Fruit fly (Drosophila melanogaster) whole organism, pupa: ENCODE measurements around the gene Dip-B.

Experiments
- CG10348 ChIP-seq: fragments of 200-800 bp; sonication (Bioruptor generic); IDR thresholded peaks from 2 replicates; pipeline ENCODE4 v1.3.6; 2022; ENCODE audit warnings: missing biosample characterization, missing genetic modification characterization
- CG12605 ChIP-seq: fragments of 200-800 bp; sonication (Bioruptor generic); IDR thresholded peaks from 2 replicates; pipeline ENCODE4 v1.3.6; 2022; ENCODE audit warnings: missing biosample characterization, missing genetic modification characterization
- CG13204 ChIP-seq: fragments of 200-800 bp; sonication (Bioruptor generic); optimal IDR thresholded peaks from 2 replicates; lab custom pipeline; 2018; ENCODE audit warnings: missing biosample characterization, mild to moderate bottlenecking, missing genetic modification characterization, moderate library complexity
- CG14655 ChIP-seq: fragments of 200-800 bp; sonication (Bioruptor generic); optimal IDR thresholded peaks from 3 replicates; lab custom pipeline; 2017; ENCODE audit warnings: mild to moderate bottlenecking, missing biosample characterization, missing genetic modification reagents, missing genetic modification characterization
- CG15710 ChIP-seq: fragments of 200-800 bp; sonication (Bioruptor generic); optimal IDR thresholded peaks from 2 replicates; lab custom pipeline; 2018; ENCODE audit warnings: missing biosample characterization, mild to moderate bottlenecking, missing genetic modification characterization, moderate library complexity
- CG17806 ChIP-seq: fragments of 200-800 bp; sonication (Bioruptor generic); optimal IDR thresholded peaks from 2 replicates; lab custom pipeline; 2018; ENCODE audit warnings: missing biosample characterization, mild to moderate bottlenecking, missing genetic modification characterization, moderate library complexity
- CG32121 ChIP-seq: fragments of 200-800 bp; sonication (Bioruptor generic); IDR thresholded peaks from 2 replicates; pipeline ENCODE4 v1.3.6; 2022; ENCODE audit warnings: missing biosample characterization, missing genetic modification characterization
- CG34367 ChIP-seq: fragments of 200-800 bp; sonication (Bioruptor generic); optimal IDR thresholded peaks from 2 replicates; lab custom pipeline; 2018; ENCODE audit warnings: missing biosample characterization, mild to moderate bottlenecking, missing genetic modification characterization
- CG4496 ChIP-seq: fragments of 200-800 bp; sonication (Bioruptor generic); IDR thresholded peaks from 3 replicates; pipeline ENCODE4 v1.3.6; 2022; ENCODE audit warnings: missing biosample characterization, missing genetic modification characterization
- CG8159 ChIP-seq: fragments of 200-800 bp; sonication (Bioruptor generic); optimal IDR thresholded peaks from 3 replicates; lab custom pipeline; 2018; ENCODE audit warnings: missing biosample characterization, mild to moderate bottlenecking, missing genetic modification characterization, moderate library complexity
- CG8301 ChIP-seq: fragments of 200-800 bp; sonication (Bioruptor generic); optimal IDR thresholded peaks from 2 replicates; lab custom pipeline; 2018; ENCODE audit warnings: missing biosample characterization, mild to moderate bottlenecking, missing genetic modification characterization
- CG9948 ChIP-seq: fragments of 200-800 bp; sonication (Bioruptor generic); optimal IDR thresholded peaks from 2 replicates; lab custom pipeline; 2018; ENCODE audit warnings: missing biosample characterization, mild to moderate bottlenecking, missing genetic modification characterization, moderate library complexity
- D1 ChIP-seq: fragments of 200-800 bp; sonication (Bioruptor generic); optimal IDR thresholded peaks from 2 replicates; lab custom pipeline; 2018; ENCODE audit warnings: missing biosample characterization, mild to moderate bottlenecking, missing genetic modification characterization, moderate library complexity
- EcR ChIP-seq: fragments of 200-800 bp; sonication (Bioruptor generic); optimal IDR thresholded peaks from 3 replicates; lab custom pipeline; 2019; ENCODE audit warnings: missing biosample characterization, missing genetic modification characterization, mild to moderate bottlenecking, moderate library complexity, missing genetic modification reagents
- Ets98B ChIP-seq: fragments of 200-800 bp; sonication (Bioruptor generic); IDR thresholded peaks from 2 replicates; pipeline ENCODE4 v1.3.6; 2022; ENCODE audit warnings: missing biosample characterization, missing genetic modification characterization
- Pif1A ChIP-seq: fragments of 200-800 bp; sonication (Bioruptor generic); optimal IDR thresholded peaks from 3 replicates; lab custom pipeline; 2016; ENCODE audit warnings: missing biosample characterization, missing genetic modification characterization
- Pif1B ChIP-seq: fragments of 200-800 bp; sonication (Bioruptor generic); optimal IDR thresholded peaks from 3 replicates; lab custom pipeline; 2016; ENCODE audit warnings: missing biosample characterization, missing genetic modification characterization
- Snoo ChIP-seq: fragments of 200-800 bp; sonication (Bioruptor generic); optimal IDR thresholded peaks from 3 replicates; lab custom pipeline; 2017; ENCODE audit warnings: missing biosample characterization, mild to moderate bottlenecking, missing genetic modification characterization, inconsistent platforms
- fd96Ca ChIP-seq: fragments of 200-800 bp; sonication (Bioruptor generic); IDR thresholded peaks from 3 replicates; pipeline ENCODE4 v1.3.6; 2022; ENCODE audit warnings: missing biosample characterization, missing genetic modification characterization
- gl ChIP-seq: fragments of 200-800 bp; sonication (Bioruptor generic); optimal IDR thresholded peaks from 2 replicates; lab custom pipeline; 2018; ENCODE audit warnings: missing biosample characterization, mild to moderate bottlenecking, missing genetic modification characterization
- rn ChIP-seq: fragments of 200-800 bp; sonication (Bioruptor generic); IDR thresholded peaks from 2 replicates; pipeline ENCODE4 v1.3.6; 2022; ENCODE audit warnings: missing biosample characterization, missing genetic modification characterization

Dip-B gene

DNA sequence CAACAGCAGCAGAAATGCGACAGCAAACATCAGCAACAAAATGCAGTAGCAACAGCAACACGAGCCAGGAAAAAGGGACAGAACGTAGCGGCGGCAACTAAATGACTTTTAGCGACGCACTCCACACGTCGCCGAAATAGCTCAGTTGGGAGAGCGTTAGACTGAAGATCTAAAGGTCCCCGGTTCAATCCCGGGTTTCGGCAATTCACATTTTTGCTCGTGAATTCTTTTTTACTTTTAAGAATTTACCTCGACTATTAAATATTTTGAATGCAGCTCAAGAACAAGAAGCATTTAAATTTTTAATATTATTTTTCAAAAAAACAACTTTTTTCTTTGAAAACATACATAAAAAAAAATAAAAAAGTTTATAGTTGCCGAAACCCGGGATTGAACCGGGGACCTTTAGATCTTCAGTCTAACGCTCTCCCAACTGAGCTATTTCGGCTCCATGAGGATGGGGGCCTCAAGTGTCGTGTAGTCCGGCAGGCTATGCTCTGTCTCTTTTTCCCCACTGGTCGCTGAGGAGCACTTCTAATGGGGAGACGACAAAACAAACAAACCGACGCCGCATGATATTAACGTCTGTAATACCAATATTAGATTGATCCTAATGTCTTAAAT lies 15.8 kb downstream of the Dip-B start:
- TF ChIP-seq rn (GFP tag; lab: Robert Waterston, UW) (no peak), CG8301 (tag; lab: Kevin White, UChicago) (no peak), CG4496 (GFP tag; lab: Robert Waterston, UW) (no peak), CG34367 (tag; lab: Kevin White, UChicago) (no peak), CG15710 (tag; lab: Kevin White, UChicago) (no peak), CG13204 (GFP tag; lab: Kevin White, UChicago) (no peak), gl (tag; lab: Kevin White, UChicago) (no peak), CG32121 (GFP tag; lab: Robert Waterston, UW) (no peak), Pif1B (GFP tag; lab: Kevin White, UChicago) (no peak), CG14655 (GFP tag; lab: Kevin White, UChicago) (no peak), CG9948 (no peak)

DNA sequence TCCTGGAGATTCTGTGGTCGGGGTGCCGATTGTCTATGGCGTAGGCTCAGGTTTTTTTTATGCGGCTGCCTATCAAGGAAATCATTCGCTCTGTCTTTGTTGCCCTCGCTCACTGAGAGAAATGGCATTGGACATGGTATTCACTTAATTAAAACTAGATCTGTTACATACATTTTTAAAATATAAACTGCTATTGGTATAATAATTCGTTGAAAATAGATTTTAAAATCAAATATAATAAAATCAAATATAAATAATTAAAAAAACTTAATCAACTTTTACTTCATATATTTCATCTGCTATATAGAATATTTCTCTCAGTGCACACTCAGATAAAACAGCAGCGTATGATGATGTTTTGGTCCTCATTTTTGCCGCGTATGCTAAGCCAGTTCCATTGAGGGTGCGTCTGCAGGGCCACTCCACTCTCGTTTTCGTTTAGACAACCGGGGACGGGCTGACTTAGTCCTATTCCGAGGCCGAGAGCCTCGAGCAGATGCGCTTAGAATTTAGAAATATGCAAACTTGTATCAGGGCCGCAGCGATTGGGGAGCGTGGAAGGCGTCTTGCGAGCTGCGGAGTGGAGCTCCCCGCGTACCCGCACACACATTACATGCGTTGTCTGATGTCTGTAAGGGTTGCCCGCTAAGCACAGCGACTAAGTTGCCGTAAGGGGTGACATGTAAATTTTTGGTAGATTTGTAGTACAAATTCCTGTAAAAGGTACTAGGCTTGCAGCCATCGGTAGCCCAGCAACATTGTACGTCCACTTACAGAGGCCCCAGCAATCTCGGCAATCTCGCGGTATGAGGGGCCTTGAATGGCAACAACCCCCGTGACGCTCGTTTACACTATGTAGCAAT lies 17.7 kb downstream of the Dip-B start:
- no peak for TF ChIP-seq fd96Ca (GFP tag; lab: Robert Waterston, UW)
- no peak for TF ChIP-seq D1
- peak; percentile 48 for TF ChIP-seq CG17806 (tag; lab: Kevin White, UChicago)
- TF ChIP-seq CG9948, result peak; percentile 46
- TF ChIP-seq EcR (GFP tag; lab: Kevin White, UChicago), result no peak
- TF ChIP-seq Ets98B (GFP tag; lab: Robert Waterston, UW), result no peak
- TF ChIP-seq CG10348 (GFP tag; lab: Robert Waterston, UW), result no peak
- no peak for TF ChIP-seq Pif1B (GFP tag; lab: Kevin White, UChicago)
- TF ChIP-seq CG4496 (GFP tag; lab: Robert Waterston, UW), result no peak
- TF ChIP-seq CG34367 (tag; lab: Kevin White, UChicago), result no peak
- TF ChIP-seq CG13204 (GFP tag; lab: Kevin White, UChicago), result no peak
- TF ChIP-seq CG32121 (GFP tag; lab: Robert Waterston, UW), result no peak
- TF ChIP-seq CG8159 (tag; lab: Kevin White, UChicago), result peak; percentile 65
- TF ChIP-seq Pif1A, result no peak
- peak; percentile 40 for TF ChIP-seq CG15710 (tag; lab: Kevin White, UChicago)
- TF ChIP-seq CG14655 (GFP tag; lab: Kevin White, UChicago), result peak; percentile 46
- peak; percentile 7 for TF ChIP-seq CG8301 (tag; lab: Kevin White, UChicago)
- no peak for TF ChIP-seq gl (tag; lab: Kevin White, UChicago)
- no peak for TF ChIP-seq CG12605 (GFP tag; lab: Robert Waterston, UW)
- no peak for TF ChIP-seq rn (GFP tag; lab: Robert Waterston, UW)
- peak; percentile 7 for TF ChIP-seq Snoo (tag; lab: Kevin White, UChicago)

DNA sequence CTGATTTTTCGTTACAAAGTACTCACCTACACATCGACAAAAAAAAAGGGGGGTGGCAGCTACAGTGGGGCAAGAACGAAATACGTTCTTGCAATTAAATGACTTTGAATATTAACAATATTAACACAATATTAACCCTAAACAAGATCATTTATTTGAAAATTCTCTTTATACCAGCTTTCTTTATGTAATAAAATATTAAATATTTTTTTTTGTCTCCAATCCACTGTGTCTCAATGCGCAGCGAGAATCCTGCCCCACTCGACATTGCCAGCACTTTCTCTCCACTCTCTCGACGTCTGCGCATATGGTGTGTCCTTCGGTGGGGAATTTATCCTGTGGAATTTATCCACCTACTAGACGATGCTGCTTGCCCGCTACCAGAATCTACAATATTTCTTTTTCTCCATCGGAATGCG lies 18.4 kb downstream of the Dip-B start:
- TF ChIP-seq CG17806 (tag; lab: Kevin White, UChicago) (peak; percentile 78), Ets98B (GFP tag; lab: Robert Waterston, UW) (peak; percentile 89), CG14655 (GFP tag; lab: Kevin White, UChicago) (peak; percentile 77), CG12605 (GFP tag; lab: Robert Waterston, UW) (peak; percentile 82; the same call in 1 of the 2 replicates), Pif1A (peak; percentile 64), CG8301 (tag; lab: Kevin White, UChicago) (peak; percentile 65), Pif1B (GFP tag; lab: Kevin White, UChicago) (peak; percentile 68), fd96Ca (GFP tag; lab: Robert Waterston, UW) (peak; percentile 85), CG8159 (tag; lab: Kevin White, UChicago) (peak; percentile 81), CG13204 (GFP tag; lab: Kevin White, UChicago) (peak; percentile 38), CG10348 (GFP tag; lab: Robert Waterston, UW) (peak; percentile 30; the same call in 1 of the 2 replicates), CG9948 (peak; percentile 71), CG34367 (tag; lab: Kevin White, UChicago) (peak; percentile 53), CG32121 (GFP tag; lab: Robert Waterston, UW) (peak; percentile 89), CG4496 (GFP tag; lab: Robert Waterston, UW) (peak; percentile 93), EcR (GFP tag; lab: Kevin White, UChicago) (no peak), Snoo (tag; lab: Kevin White, UChicago) (peak; percentile 66), D1 (no peak), CG15710 (tag; lab: Kevin White, UChicago) (peak; percentile 76), rn (GFP tag; lab: Robert Waterston, UW) (peak; percentile 66; the same call in 1 of the 2 replicates), gl (tag; lab: Kevin White, UChicago) (peak; percentile 25)

DNA sequence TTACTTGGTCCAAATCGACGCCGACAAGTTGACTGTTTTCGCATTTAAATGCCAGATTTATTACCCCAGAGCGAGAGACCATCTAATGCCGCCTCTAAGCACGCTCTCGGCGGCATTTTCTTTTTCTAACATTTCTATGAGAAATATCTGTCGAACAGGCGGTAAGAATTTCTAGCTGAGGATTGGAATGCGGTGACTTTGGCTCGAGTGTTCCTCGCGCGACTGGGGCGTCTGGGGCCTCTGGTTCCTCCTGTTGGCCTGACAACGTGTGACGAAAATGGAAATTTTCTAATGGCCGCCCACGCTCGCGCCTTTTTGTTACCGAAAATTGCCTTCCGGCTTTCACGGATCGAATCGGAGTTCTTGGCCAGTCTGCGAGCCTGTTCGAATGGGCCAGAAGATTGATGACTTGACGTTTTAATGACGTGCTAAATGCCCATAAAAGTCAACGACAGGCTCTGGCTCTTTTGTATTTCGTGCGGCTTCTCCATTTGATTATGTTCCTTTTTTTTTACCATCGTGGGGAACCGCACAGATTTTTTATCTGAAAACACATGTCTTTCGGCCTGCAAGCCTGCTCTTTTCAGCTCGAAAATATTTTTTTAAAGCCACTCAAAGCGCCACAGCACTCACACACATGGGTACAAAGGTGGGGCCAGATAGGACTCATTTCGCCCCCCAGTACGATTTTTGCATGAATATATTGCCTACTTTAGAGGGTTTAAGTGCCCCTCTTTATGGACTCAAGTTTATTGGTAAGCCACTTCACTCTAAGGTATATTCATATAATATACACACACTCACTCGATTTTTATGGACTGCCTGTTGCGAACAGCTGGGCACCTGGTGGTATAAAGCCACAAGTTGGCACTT lies 19.3 kb downstream of the Dip-B start:
- TF ChIP-seq CG12605 (GFP tag; lab: Robert Waterston, UW), result 0 out of 2 replicates have a peak, but pooled peaks have one; percentile 10
- 0 out of 3 replicates have a peak, but pooled peaks have one; percentile 30 for TF ChIP-seq CG4496 (GFP tag; lab: Robert Waterston, UW)
- TF ChIP-seq CG13204 (GFP tag; lab: Kevin White, UChicago), result no peak
